Worm (Caenorhabditis elegans): ENCODE data around the gene E02H4.2.

DNA sequence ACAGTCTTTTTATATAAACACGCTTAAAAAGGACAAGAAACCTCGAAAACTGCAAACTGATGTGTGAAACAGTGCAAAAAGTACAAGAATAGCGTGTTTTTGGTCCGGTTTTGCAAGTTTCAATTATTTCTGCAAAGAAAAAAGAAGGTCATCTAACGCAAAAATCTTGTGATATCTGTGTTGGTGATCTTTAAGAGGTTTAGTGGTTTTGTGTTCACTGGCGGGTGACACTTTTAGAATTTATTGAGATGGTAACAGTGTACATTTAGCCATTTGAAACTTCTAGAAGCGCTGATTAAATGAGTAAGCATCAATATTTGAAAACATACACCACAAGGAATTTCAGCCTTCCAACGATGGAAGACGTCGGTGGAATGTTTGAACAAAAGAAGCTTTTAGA lies 41.4 kb upstream of the E02H4.2 start:
- TF ChIP-seq nhr-129 (tag; optimal IDR thresholded peaks at IDR 0.05) (no peak), lsy-2 (tag; optimal IDR thresholded peaks at IDR 0.05) (no peak), mbf-1 (tag; optimal IDR thresholded peaks at IDR 0.05) (no peak), unc-39 (tag; optimal IDR thresholded peaks at IDR 0.05) (no peak), F13H6.1 (tag; optimal IDR thresholded peaks at IDR 0.05) (no peak), elt-1 (tag; optimal IDR thresholded peaks at IDR 0.05) (no peak), alr-1 (tag; optimal IDR thresholded peaks at IDR 0.05) (no peak), nhr-77 (tag; optimal IDR thresholded peaks at IDR 0.05) (no peak), nhr-23 (tag; optimal IDR thresholded peaks at IDR 0.05) (no peak), nhr-6 (tag; optimal IDR thresholded peaks at IDR 0.05) (no peak), ztf-11 (tag; optimal IDR thresholded peaks at IDR 0.05) (no peak)
